Worm (Caenorhabditis elegans) whole organism, young adult: ENCODE results near the gene T16G12.3.

Experiments used
- B0261.1 ChIP-seq: sonication (generic microtip); optimal IDR thresholded peaks from 2 replicates; lab custom pipeline; 2016; ENCODE audit warnings: mild to moderate bottlenecking, missing genetic modification characterization, moderate library complexity, missing compliant biosample characterization
- C17E4.6 ChIP-seq: fragments of 200-800 bp; sonication (Bioruptor generic); IDR thresholded peaks from 2 replicates; pipeline ENCODE4 v1.3.6; 2022; ENCODE audit warnings: missing genetic modification reagents, missing genetic modification characterization, missing compliant biosample characterization
- athp-1 ChIP-seq: sonication (generic microtip); optimal IDR thresholded peaks from 2 replicates; lab custom pipeline; 2017; ENCODE audit warnings: mild to moderate bottlenecking, missing genetic modification characterization, missing compliant biosample characterization
- him-1 ChIP-seq: sonication (generic microtip); optimal IDR thresholded peaks from 2 replicates; lab custom pipeline; 2016; ENCODE audit warnings: missing genotype, missing genetic modification reagents, missing genetic modification characterization, missing compliant biosample characterization
- lag-1 ChIP-seq: fragments of 200-800 bp; sonication (Bioruptor generic); IDR thresholded peaks from 2 replicates; pipeline ENCODE4 v1.3.6; 2022; ENCODE audit warnings: missing genetic modification reagents, missing genetic modification characterization, missing compliant biosample characterization
- snpc-4 ChIP-seq, 5 experiments: fragments of 150-350 bp in 1 of 5; sonication (generic microtip) in 4 of 5; optimal IDR thresholded peaks; 2 replicates each; lab custom pipeline; 2014 to 2018; ENCODE audit warnings: missing genetic modification characterization in 5 of 5, missing biosample characterization in 3 of 5, antibody characterized with exemption in 2 of 5, mild to moderate bottlenecking in 2 of 5, missing compliant biosample characterization in 2 of 5, missing genotype in 2 of 5, moderate library complexity in 2 of 5, missing genetic modification reagents in 1 of 5

- TF ChIP-seq B0261.1 (tag; lab: Kevin White, UChicago), result no peak
- no peak for TF ChIP-seq him-1 (tag; lab: Kevin White, UChicago)
- TF ChIP-seq lag-1 (GFP tag; lab: Robert Waterston, UW), result no peak
- no peak for TF ChIP-seq snpc-4 (GFP tag; optimal IDR thresholded peaks at IDR 0.05; lab: Kevin White, UChicago)
- TF ChIP-seq snpc-4 (tag; optimal IDR thresholded peaks at IDR 0.05; lab: Kevin White, UChicago), result peak in 1 of 4 experiments; percentile 6
- TF ChIP-seq athp-1 (tag; lab: Kevin White, UChicago), result no peak
- no peak for TF ChIP-seq C17E4.6 (GFP tag; lab: Robert Waterston, UW)
Observed at ce11 chrIII:10093093-10093492, 42.7 kb downstream of the T16G12.3 start.
